Worm (Caenorhabditis elegans): ENCODE measurements around the gene M05D6.8.
A peak's percentile ranks its signal among the peaks of the same experiment; 100 is the strongest.

M05D6.8 gene

DNA sequence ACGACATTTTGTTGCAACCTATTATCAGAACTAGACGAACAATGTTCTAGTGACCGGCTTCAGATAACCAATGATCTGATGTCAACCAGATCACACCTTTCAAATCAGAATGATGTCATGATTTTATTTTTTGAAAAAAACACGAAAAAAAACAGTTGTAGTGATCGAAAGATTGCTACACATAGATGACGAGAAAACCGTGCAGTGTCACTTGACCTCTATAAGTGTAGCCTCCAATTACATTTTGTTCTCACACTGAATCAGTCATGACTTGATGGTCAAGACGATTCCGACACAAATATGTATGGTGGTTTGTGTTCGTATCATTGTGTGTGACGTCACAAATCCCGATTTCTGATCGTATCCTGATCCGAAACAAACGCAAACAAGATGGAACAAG is 30.9 kb downstream of the M05D6.8 start:
- TF ChIP-seq unc-30 (tag; optimal IDR thresholded peaks at IDR 0.05) (no peak), nhr-77 (tag; optimal IDR thresholded peaks at IDR 0.05) (no peak), nhr-12 (tag; optimal IDR thresholded peaks at IDR 0.05) (no peak), unc-86 (tag; optimal IDR thresholded peaks at IDR 0.05) (no peak), C16A3.4 (tag; optimal IDR thresholded peaks at IDR 0.05) (no peak), ceh-8 (GFP tag; optimal IDR thresholded peaks at IDR 0.05) (no peak), nhr-71 (tag; optimal IDR thresholded peaks at IDR 0.05) (peak; percentile 20), ceh-90 (tag; optimal IDR thresholded peaks at IDR 0.05) (no peak), swsn-7 (tag; optimal IDR thresholded peaks at IDR 0.05) (no peak), C04F5.9 (tag; optimal IDR thresholded peaks at IDR 0.05) (no peak), ces-1 (GFP tag; optimal IDR thresholded peaks at IDR 0.05) (no peak), skn-1 (tag; optimal IDR thresholded peaks at IDR 0.05) (no peak), tbx-2 (tag; optimal IDR thresholded peaks at IDR 0.05) (no peak), pax-3 (tag; optimal IDR thresholded peaks at IDR 0.05) (no peak), rnt-1 (tag; optimal IDR thresholded peaks at IDR 0.05) (no peak), snu-23 (GFP tag; optimal IDR thresholded peaks at IDR 0.05) (no peak), ama-1 (optimal IDR thresholded peaks at IDR 0.05) (peak; percentile 2), lin-14 (GFP tag; optimal IDR thresholded peaks at IDR 0.05) (peak; percentile 8), mdl-1 (tag; optimal IDR thresholded peaks at IDR 0.05) (no peak), dsc-1 (tag; optimal IDR thresholded peaks at IDR 0.05) (no peak), blmp-1 (tag; optimal IDR thresholded peaks at IDR 0.05) (peak; percentile 17), egl-13 (tag; optimal IDR thresholded peaks at IDR 0.05) (no peak), efl-1 (optimal IDR thresholded peaks at IDR 0.05) (no peak), efl-1 (GFP tag; optimal IDR thresholded peaks at IDR 0.05 in 1 of 2) (no peak), lin-35 (GFP tag; optimal IDR thresholded peaks at IDR 0.05) (peak in 1 of 2 experiments; percentile 5), F16B12.6 (tag; optimal IDR thresholded peaks at IDR 0.05) (no peak), fos-1 (tag; optimal IDR thresholded peaks at IDR 0.05) (no peak), C34B4.2 (tag; optimal IDR thresholded peaks at IDR 0.05) (no peak), sptf-1 (tag; optimal IDR thresholded peaks at IDR 0.05) (no peak), elt-2 (tag; optimal IDR thresholded peaks at IDR 0.05) (no peak), isw-1 (GFP tag; IDR thresholded peaks at IDR 0.05) (no peak), nhr-28 (tag; optimal IDR thresholded peaks at IDR 0.05) (no peak), vab-15 (tag; optimal IDR thresholded peaks at IDR 0.05) (no peak), ceh-82 (tag; optimal IDR thresholded peaks at IDR 0.05) (no peak), elt-3 (tag; optimal IDR thresholded peaks at IDR 0.05) (no peak), nhr-85 (tag) (peak; percentile 88), nhr-19 (GFP tag; conservative IDR thresholded peaks at IDR 0.05) (no peak), aha-1 (tag; optimal IDR thresholded peaks at IDR 0.05) (no peak), nhr-84 (tag; optimal IDR thresholded peaks at IDR 0.05) (no peak), pqm-1 (tag; optimal IDR thresholded peaks at IDR 0.05) (no peak), mep-1 (tag; optimal IDR thresholded peaks at IDR 0.05) (no peak), tlp-1 (tag; optimal IDR thresholded peaks at IDR 0.05) (no peak), nhr-237 (tag; optimal IDR thresholded peaks at IDR 0.05) (no peak), efl-3 (GFP tag; optimal IDR thresholded peaks at IDR 0.05) (no peak), nhr-20 (tag; optimal IDR thresholded peaks at IDR 0.05) (peak; percentile 55), unc-130 (tag; optimal IDR thresholded peaks at IDR 0.05) (no peak), dpl-1 (GFP tag; optimal IDR thresholded peaks at IDR 0.05) (no peak), zag-1 (tag; optimal IDR thresholded peaks at IDR 0.05) (no peak), irx-1 (tag; optimal IDR thresholded peaks at IDR 0.05) (no peak), lir-3 (tag; optimal IDR thresholded peaks at IDR 0.05; ENCODE audit: poor library complexity) (no peak), Y116A8C.19 (tag; optimal IDR thresholded peaks at IDR 0.05; ENCODE audit: borderline replicate concordance) (no peak), nhr-90 (tag; optimal IDR thresholded peaks at IDR 0.05; ENCODE audit: poor library complexity) (no peak), unc-62 (GFP tag; optimal IDR thresholded peaks at IDR 0.05) (no peak), hlh-17 (GFP tag; optimal IDR thresholded peaks at IDR 0.05; ENCODE audit: borderline replicate concordance) (no peak), pag-3 (tag; optimal IDR thresholded peaks at IDR 0.05; ENCODE audit: borderline replicate concordance, insufficient read depth) (no peak)
